Worm (Caenorhabditis elegans): ENCODE results near the gene B0280.9.

DNA sequence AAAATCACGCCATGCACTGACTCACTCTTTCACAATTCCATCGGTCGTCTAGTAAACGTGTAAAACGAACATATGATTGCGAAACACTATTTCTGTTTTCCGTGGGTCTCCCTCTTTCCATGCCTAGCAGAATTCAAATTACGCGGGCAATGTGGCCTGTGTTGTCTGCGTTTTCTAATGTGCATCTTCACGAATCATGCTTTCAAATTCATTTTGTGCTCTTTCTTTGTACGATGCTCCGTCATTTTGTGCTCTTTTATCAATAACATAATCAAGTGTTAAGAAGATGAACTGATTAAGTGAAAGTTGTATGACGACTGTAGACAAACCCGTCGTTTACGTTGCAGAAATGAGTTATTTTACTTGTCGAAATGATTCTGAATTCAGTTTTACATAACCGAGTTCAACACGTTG, 43.1 kb upstream of the B0280.9 start:
- TF ChIP-seq ztf-11 (tag; optimal IDR thresholded peaks at IDR 0.05) (no peak), mep-1 (tag; optimal IDR thresholded peaks at IDR 0.05) (no peak), nhr-28 (tag; optimal IDR thresholded peaks at IDR 0.05) (no peak), nhr-2 (tag; optimal IDR thresholded peaks at IDR 0.05) (no peak), unc-62 (GFP tag; optimal IDR thresholded peaks at IDR 0.05) (no peak), flh-1 (GFP tag; optimal IDR thresholded peaks at IDR 0.05) (no peak), nhr-76 (tag; optimal IDR thresholded peaks at IDR 0.05) (no peak), pha-4 (tag; optimal IDR thresholded peaks at IDR 0.05) (no peak), snpc-4 (tag; optimal IDR thresholded peaks at IDR 0.05) (no peak), unc-39 (tag; optimal IDR thresholded peaks at IDR 0.05) (no peak), nhr-12 (tag; optimal IDR thresholded peaks at IDR 0.05) (no peak)

Measured in whole organism, mixed stage, embryonic.